Worm (Caenorhabditis elegans): ENCODE data around the gene F11G11.4.

F11G11.4 gene

ce11 chrII:4851594-4852106 lies 8.7 kb upstream of the F11G11.4 start, which contains the start of gene dnj-9 (continued):
- peak; percentile 98 for TF ChIP-seq nhr-20 (tag; optimal IDR thresholded peaks at IDR 0.05)
- peak; percentile 88 for TF ChIP-seq skn-1 (tag; optimal IDR thresholded peaks at IDR 0.05)
- peak; percentile 92 for TF ChIP-seq fkh-8 (tag; optimal IDR thresholded peaks at IDR 0.05)
- TF ChIP-seq unc-30 (tag; optimal IDR thresholded peaks at IDR 0.05), result peak; percentile 57
- TF ChIP-seq efl-3 (GFP tag; optimal IDR thresholded peaks at IDR 0.05), result peak; percentile 51
- TF ChIP-seq zag-1 (tag; optimal IDR thresholded peaks at IDR 0.05), result no peak
- peak; percentile 85 for TF ChIP-seq mab-9 (GFP tag; IDR thresholded peaks at IDR 0.05)
- TF ChIP-seq aha-1 (tag; optimal IDR thresholded peaks at IDR 0.05), result peak; percentile 90
- TF ChIP-seq ztf-4 (tag; optimal IDR thresholded peaks at IDR 0.05), result peak; percentile 84
- no peak for TF ChIP-seq Y116A8C.19 (tag; optimal IDR thresholded peaks at IDR 0.05; ENCODE audit: borderline replicate concordance)
- TF ChIP-seq nhr-90 (tag; optimal IDR thresholded peaks at IDR 0.05; ENCODE audit: poor library complexity), result peak; percentile 97
- TF ChIP-seq irx-1 (tag; optimal IDR thresholded peaks at IDR 0.05), result peak; percentile 93
- peak; percentile 72 for TF ChIP-seq F16B12.6 (tag; optimal IDR thresholded peaks at IDR 0.05)
- no peak for TF ChIP-seq unc-62 (GFP tag; optimal IDR thresholded peaks at IDR 0.05)
- peak; percentile 94 for TF ChIP-seq unc-86 (tag; optimal IDR thresholded peaks at IDR 0.05)
- TF ChIP-seq fkh-10 (GFP tag; optimal IDR thresholded peaks at IDR 0.05), result peak; percentile 86
- TF ChIP-seq ceh-88 (GFP tag; IDR thresholded peaks at IDR 0.05), result peak; percentile 83
- peak; percentile 98 for TF ChIP-seq elt-2 (tag; optimal IDR thresholded peaks at IDR 0.05)
- peak; percentile 57 for TF ChIP-seq ceh-90 (tag; optimal IDR thresholded peaks at IDR 0.05)
- TF ChIP-seq zip-4 (GFP tag; optimal IDR thresholded peaks at IDR 0.05), result peak; percentile 89
- TF ChIP-seq ets-5 (GFP tag; IDR thresholded peaks at IDR 0.05), result no peak
- peak; percentile 95 to 96 for TF ChIP-seq lsy-2 (tag; optimal IDR thresholded peaks at IDR 0.05)
- no peak for TF ChIP-seq pqm-1 (tag; optimal IDR thresholded peaks at IDR 0.05)
- TF ChIP-seq nhr-19 (GFP tag; conservative IDR thresholded peaks at IDR 0.05), result peak; percentile 96
- peak; percentile 88 for TF ChIP-seq nhr-11 (tag; optimal IDR thresholded peaks at IDR 0.05)
- TF ChIP-seq blmp-1 (tag; optimal IDR thresholded peaks at IDR 0.05), result peak; percentile 85
- TF ChIP-seq lin-35 (GFP tag; optimal IDR thresholded peaks at IDR 0.05), result peak; percentile 99
- TF ChIP-seq lin-15B (tag; optimal IDR thresholded peaks at IDR 0.05), result peak; percentile 91
- peak in 3 of 6 experiments; percentile 50 to 90 (median 90) for TF ChIP-seq elt-3 (tag; optimal IDR thresholded peaks at IDR 0.05)
- peak; percentile 88 for TF ChIP-seq aly-2 (tag; optimal IDR thresholded peaks at IDR 0.05)
- peak in 1 of 2 experiments; percentile 90 for TF ChIP-seq ztf-11 (tag; optimal IDR thresholded peaks at IDR 0.05)
- peak; percentile 97 for TF ChIP-seq nhr-85 (tag)
- TF ChIP-seq nhr-47 (tag; optimal IDR thresholded peaks at IDR 0.05), result peak; percentile 97
- peak; percentile 83 for TF ChIP-seq lir-3 (tag; optimal IDR thresholded peaks at IDR 0.05; ENCODE audit: poor library complexity)
- peak; percentile 93 for TF ChIP-seq C04F5.9 (tag; optimal IDR thresholded peaks at IDR 0.05)
- TF ChIP-seq jun-1 (tag; optimal IDR thresholded peaks at IDR 0.05), result peak; percentile 92
- TF ChIP-seq snu-23 (GFP tag; optimal IDR thresholded peaks at IDR 0.05), result peak; percentile 97
- TF ChIP-seq swsn-7 (tag; optimal IDR thresholded peaks at IDR 0.05), result peak; percentile 97
- TF ChIP-seq pax-3 (tag; optimal IDR thresholded peaks at IDR 0.05), result peak; percentile 86
- peak; percentile 95 for TF ChIP-seq grh-1 (GFP tag; IDR thresholded peaks at IDR 0.05)
- peak; percentile 45 for TF ChIP-seq vab-15 (tag; optimal IDR thresholded peaks at IDR 0.05)
- peak; percentile 91 to 99 for TF ChIP-seq efl-1 (optimal IDR thresholded peaks at IDR 0.05)
- TF ChIP-seq efl-1 (GFP tag; optimal IDR thresholded peaks at IDR 0.05 in 1 of 2), result peak; percentile 99 to 100
- peak; percentile 65 for TF ChIP-seq nhr-237 (tag; optimal IDR thresholded peaks at IDR 0.05)
- TF ChIP-seq nhr-77 (tag; optimal IDR thresholded peaks at IDR 0.05), result peak; percentile 88
- TF ChIP-seq fkh-4 (tag; optimal IDR thresholded peaks at IDR 0.05; ENCODE audit: borderline replicate concordance), result peak; percentile 80
- no peak for TF ChIP-seq alr-1 (tag; optimal IDR thresholded peaks at IDR 0.05; ENCODE audit: borderline replicate concordance)
- TF ChIP-seq lin-13 (GFP tag; optimal IDR thresholded peaks at IDR 0.05), result peak; percentile 93
- TF ChIP-seq nhr-28 (tag; optimal IDR thresholded peaks at IDR 0.05), result peak; percentile 44
- TF ChIP-seq lin-14 (GFP tag; optimal IDR thresholded peaks at IDR 0.05), result peak; percentile 96
- peak; percentile 24 for TF ChIP-seq nhr-12 (tag; optimal IDR thresholded peaks at IDR 0.05)
- peak; percentile 86 for TF ChIP-seq sup-37 (GFP tag; optimal IDR thresholded peaks at IDR 0.05)
- TF ChIP-seq sox-4 (tag; optimal IDR thresholded peaks at IDR 0.05), result peak; percentile 93
